Worm (Caenorhabditis elegans): ENCODE results near the gene polh-1.

polh-1 gene

DNA sequence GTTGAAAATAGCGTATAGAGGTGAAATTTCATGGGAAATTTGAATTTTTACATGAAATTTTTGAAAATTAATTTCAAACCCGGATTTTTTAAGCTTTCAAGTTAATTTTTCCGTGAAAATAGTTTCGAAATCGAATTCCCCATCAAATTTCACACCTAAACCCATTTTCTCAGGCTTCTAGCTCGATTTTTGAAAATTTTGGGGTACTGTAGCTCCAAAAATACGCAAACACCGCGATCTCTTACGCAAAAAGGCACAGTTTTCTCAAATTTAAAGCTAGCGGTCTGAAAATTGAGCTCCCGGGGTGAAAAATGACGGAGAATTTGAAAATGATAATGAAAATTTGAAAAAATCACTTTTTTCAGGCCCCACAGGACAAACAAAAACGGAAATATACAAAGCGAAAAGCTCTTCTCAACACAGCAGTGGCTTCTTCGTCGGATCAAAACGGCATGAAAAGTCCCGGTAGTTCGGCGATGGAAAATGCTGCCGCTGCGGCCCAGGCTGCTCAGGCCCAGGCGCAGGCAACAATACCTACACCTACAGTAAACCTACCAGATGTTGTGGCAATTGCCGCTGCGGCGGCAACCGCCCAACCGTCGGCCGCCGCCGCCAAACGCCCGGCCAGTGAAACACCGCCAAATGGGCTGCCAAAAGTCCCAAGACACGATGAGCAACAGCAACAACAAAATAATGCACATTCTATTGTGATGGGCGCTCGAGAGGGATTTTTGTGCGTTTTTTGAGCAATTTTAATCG is 21.1 kb downstream of the polh-1 start:
- TF ChIP-seq T22C8.4 (GFP tag; IDR thresholded peaks at IDR 0.05) (no peak), ref-1 (GFP tag; conservative IDR thresholded peaks at IDR 0.05) (no peak), flt-1 (GFP tag; IDR thresholded peaks at IDR 0.05) (no peak), med-1 (GFP tag; optimal IDR thresholded peaks at IDR 0.05; ENCODE audit: insufficient read depth) (no peak), klf-2 (GFP tag; conservative IDR thresholded peaks at IDR 0.05) (no peak), ztf-29 (GFP tag; IDR thresholded peaks at IDR 0.05) (no peak), tab-1 (GFP tag; IDR thresholded peaks at IDR 0.05) (no peak), cog-1 (tag; optimal IDR thresholded peaks at IDR 0.05) (no peak), ztf-23 (GFP tag; IDR thresholded peaks at IDR 0.05) (no peak)

DNA sequence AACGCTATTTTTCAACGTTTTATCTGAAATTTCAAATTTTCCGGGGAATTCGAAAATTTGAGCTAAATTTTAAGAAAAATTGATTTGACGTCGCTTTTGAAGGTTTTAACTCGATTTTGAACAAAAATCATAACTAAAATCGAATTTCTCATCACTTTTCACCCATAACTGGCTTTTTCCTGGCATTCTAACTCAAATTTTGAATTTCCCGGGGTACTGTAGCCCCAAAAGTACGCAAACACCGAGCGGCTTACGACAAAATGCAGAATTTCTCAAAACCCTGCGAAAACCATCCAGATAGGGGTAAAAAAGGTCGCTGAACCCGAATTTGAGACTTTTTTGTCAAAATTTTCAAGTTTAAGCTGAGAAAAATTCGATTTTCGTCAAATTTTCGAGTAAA is 22.8 kb downstream of the polh-1 start:
- no peak for TF ChIP-seq cog-1 (tag; optimal IDR thresholded peaks at IDR 0.05)
- TF ChIP-seq med-1 (GFP tag; optimal IDR thresholded peaks at IDR 0.05; ENCODE audit: insufficient read depth) = no peak
- no peak for TF ChIP-seq tab-1 (GFP tag; IDR thresholded peaks at IDR 0.05)
- no peak for TF ChIP-seq ztf-23 (GFP tag; IDR thresholded peaks at IDR 0.05)
- TF ChIP-seq ref-1 (GFP tag; conservative IDR thresholded peaks at IDR 0.05) = no peak
- TF ChIP-seq flt-1 (GFP tag; IDR thresholded peaks at IDR 0.05) = no peak
- TF ChIP-seq T22C8.4 (GFP tag; IDR thresholded peaks at IDR 0.05) = no peak
- TF ChIP-seq ztf-29 (GFP tag; IDR thresholded peaks at IDR 0.05) = no peak
- no peak for TF ChIP-seq klf-2 (GFP tag; conservative IDR thresholded peaks at IDR 0.05)

DNA sequence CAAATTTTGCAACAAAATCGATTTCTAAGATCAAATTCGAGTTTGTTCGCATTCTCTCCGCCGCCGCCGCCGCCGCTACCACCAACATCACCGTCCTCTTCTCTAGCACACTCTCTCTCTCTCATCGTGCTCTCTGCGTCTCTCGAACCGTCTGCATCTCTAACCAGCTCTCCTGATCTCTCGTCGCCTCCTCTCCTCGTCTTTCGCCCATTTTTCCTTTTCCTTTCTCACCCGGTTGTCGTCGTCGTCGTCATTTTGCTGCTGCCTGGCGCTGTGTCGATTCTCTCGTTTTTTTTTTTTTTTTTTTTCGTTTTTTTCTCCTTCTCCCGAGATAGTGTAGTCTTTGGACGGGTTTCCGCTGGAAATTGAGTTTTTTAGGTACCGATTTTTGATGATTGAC is 23.6 kb downstream of the polh-1 start:
- TF ChIP-seq med-1 (GFP tag; optimal IDR thresholded peaks at IDR 0.05; ENCODE audit: insufficient read depth) = no peak
- peak; percentile 64; the same call in 1 of the 2 replicates for TF ChIP-seq flt-1 (GFP tag; IDR thresholded peaks at IDR 0.05)
- TF ChIP-seq T22C8.4 (GFP tag; IDR thresholded peaks at IDR 0.05) = no peak
- peak; percentile 5 for TF ChIP-seq cog-1 (tag; optimal IDR thresholded peaks at IDR 0.05)
- TF ChIP-seq ztf-23 (GFP tag; IDR thresholded peaks at IDR 0.05) = no peak
- no peak for TF ChIP-seq ref-1 (GFP tag; conservative IDR thresholded peaks at IDR 0.05)

DNA sequence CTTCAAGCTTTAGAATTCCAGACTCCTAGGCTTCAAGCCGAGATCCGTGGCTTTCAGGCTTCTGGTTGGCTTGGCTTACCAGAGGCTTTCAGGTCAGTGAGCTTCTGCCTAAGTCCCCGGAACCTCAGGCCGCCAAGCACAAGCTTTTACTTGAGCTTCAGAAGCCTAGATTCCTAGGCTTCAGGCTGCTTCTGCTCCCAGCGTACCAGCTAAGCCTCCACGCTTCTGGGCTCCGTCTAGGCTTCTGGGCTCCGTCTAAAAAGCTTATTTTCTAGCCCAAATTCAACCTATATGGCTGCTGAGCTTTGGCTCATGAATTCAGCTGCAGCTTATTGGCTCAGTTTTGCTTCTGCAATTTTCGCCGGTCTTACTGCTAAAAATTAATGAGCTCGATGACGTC is 24.3 kb downstream of the polh-1 start:
- no peak for TF ChIP-seq ztf-29 (GFP tag; IDR thresholded peaks at IDR 0.05)
- no peak for TF ChIP-seq cog-1 (tag; optimal IDR thresholded peaks at IDR 0.05)
- TF ChIP-seq tab-1 (GFP tag; IDR thresholded peaks at IDR 0.05) = no peak
- no peak for TF ChIP-seq med-1 (GFP tag; optimal IDR thresholded peaks at IDR 0.05; ENCODE audit: insufficient read depth)
- no peak for TF ChIP-seq flt-1 (GFP tag; IDR thresholded peaks at IDR 0.05)
- TF ChIP-seq ztf-23 (GFP tag; IDR thresholded peaks at IDR 0.05) = no peak
- no peak for TF ChIP-seq klf-2 (GFP tag; conservative IDR thresholded peaks at IDR 0.05)
- TF ChIP-seq ref-1 (GFP tag; conservative IDR thresholded peaks at IDR 0.05) = no peak
- no peak for TF ChIP-seq T22C8.4 (GFP tag; IDR thresholded peaks at IDR 0.05)

DNA sequence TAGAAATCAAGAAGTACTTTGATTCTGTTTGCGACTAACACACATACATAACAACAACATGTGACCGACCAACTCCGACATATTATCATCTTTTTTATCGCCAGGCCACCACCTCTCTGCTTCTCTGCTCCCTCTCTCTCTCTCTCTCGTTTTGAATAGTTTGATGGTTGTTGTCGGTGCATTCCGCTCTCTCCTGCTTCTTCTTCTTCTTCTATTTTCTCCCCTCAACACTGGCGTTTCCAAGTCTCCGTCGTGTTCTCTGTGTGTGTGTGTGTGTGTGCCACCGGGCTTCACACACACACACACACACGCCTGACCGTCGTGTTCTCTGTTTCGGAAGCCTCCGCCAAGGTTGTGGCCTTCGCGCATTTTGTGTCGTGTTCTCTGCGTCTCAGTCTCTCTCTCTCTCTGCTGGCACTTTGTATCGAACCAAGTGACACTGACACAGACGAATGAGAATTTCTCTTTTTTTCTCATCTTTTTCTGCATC is 25.0 kb downstream of the polh-1 start:
- no peak for TF ChIP-seq ref-1 (GFP tag; conservative IDR thresholded peaks at IDR 0.05)
- TF ChIP-seq tab-1 (GFP tag; IDR thresholded peaks at IDR 0.05) = peak; percentile 14; the same call in 1 of the 2 replicates
- 0 out of 2 replicates have a peak, but pooled peaks have one; percentile 45 for TF ChIP-seq ztf-23 (GFP tag; IDR thresholded peaks at IDR 0.05)
- no peak for TF ChIP-seq med-1 (GFP tag; optimal IDR thresholded peaks at IDR 0.05; ENCODE audit: insufficient read depth)
- peak; percentile 75 for TF ChIP-seq flt-1 (GFP tag; IDR thresholded peaks at IDR 0.05)
- TF ChIP-seq cog-1 (tag; optimal IDR thresholded peaks at IDR 0.05) = peak; percentile 99
- peak; percentile 87 for TF ChIP-seq ztf-29 (GFP tag; IDR thresholded peaks at IDR 0.05)

DNA sequence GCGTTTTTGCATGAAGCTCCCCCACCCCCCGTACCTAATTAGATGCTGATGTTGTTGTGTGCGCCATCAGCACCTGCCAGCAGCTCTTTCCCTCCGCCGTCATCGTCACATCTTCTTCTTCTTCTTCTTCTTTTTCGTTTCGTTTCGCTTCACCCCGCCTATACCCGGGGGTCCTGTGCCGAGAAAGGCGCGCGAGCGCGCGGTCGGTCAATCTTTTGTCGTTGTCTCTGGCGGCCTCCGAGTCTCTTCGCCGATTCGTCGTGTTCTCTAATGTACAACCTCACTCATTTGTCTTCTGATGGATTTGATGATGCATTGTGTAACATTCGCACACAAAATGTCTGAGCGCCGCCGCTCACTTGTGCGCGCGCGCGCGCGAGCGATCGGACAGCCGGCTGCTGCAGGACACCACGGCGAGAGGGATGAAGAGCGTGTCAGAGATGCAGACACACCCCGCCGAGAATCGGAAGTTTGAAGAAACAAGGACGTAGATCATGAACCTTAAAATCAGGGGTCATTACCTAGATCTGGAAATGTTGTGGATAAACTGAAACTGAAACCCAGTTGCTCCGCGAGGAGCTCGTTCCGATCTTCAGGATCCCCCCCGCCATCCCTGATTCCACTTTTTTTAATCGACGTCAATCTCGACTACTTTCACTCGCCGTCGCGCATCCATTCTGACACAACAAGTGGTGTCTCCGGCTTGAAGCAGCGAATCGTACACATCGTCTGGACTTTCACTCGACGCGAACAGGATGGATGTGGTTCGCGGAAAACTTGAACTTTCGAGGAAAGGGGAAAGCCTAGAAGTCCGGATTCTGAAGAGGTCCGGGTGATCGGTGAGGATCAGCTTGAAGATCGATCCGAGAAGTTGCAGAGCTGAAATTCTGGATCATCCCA is 26.4 kb downstream of the polh-1 start:
- TF ChIP-seq flt-1 (GFP tag; IDR thresholded peaks at IDR 0.05) (peak; percentile 79), T22C8.4 (GFP tag; IDR thresholded peaks at IDR 0.05) (no peak), klf-2 (GFP tag; conservative IDR thresholded peaks at IDR 0.05) (no peak), cog-1 (tag; optimal IDR thresholded peaks at IDR 0.05) (peak; percentile 97), ref-1 (GFP tag; conservative IDR thresholded peaks at IDR 0.05) (no peak), tab-1 (GFP tag; IDR thresholded peaks at IDR 0.05) (peak; percentile 61; the same call in 1 of the 2 replicates), med-1 (GFP tag; optimal IDR thresholded peaks at IDR 0.05; ENCODE audit: insufficient read depth) (no peak), ztf-23 (GFP tag; IDR thresholded peaks at IDR 0.05) (0 out of 2 replicates have a peak, but pooled peaks have one; percentile 7), ztf-29 (GFP tag; IDR thresholded peaks at IDR 0.05) (peak; percentile 48; the same call in 1 of the 2 replicates)

DNA sequence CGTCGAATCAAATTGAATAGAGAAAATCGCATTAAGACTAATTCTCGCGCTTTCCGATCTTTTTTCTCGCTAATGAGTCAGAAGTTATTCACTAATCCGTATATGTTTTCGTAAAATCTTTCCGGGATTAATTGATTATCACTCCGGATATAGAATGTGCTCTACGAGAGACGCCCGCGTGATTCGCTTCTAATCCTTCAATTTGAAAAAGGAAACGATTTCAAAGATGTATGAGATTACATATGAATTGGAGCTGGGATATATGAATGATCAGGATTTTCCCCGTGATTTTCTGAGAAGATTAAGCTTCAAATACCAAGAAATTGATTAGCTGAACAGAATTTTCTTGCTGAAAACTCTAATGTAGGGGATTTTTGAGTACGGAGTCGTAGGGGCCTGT is 27.6 kb downstream of the polh-1 start:
- TF ChIP-seq klf-2 (GFP tag; conservative IDR thresholded peaks at IDR 0.05) = no peak

DNA sequence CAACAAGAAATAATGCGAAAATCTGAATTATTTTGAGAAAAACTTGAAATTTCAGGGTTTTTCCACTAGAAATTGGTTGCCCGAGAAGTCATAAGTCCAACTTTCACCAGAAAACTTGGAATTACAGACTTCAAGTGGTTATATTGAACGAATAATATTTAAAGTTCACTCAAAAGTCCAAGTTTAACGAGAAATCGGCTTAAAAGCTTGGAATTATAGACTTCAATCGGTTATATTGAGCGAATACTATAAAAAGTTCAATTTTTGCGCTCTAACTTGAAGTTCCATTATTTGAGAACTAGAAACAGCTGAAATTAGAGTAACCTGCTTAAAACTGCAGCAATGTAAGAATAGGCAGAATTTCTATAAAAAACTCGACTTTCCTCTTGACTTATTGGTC is 28.0 kb downstream of the polh-1 start:
- TF ChIP-seq T22C8.4 (GFP tag; IDR thresholded peaks at IDR 0.05) (no peak), klf-2 (GFP tag; conservative IDR thresholded peaks at IDR 0.05) (no peak), ztf-29 (GFP tag; IDR thresholded peaks at IDR 0.05) (no peak)

DNA sequence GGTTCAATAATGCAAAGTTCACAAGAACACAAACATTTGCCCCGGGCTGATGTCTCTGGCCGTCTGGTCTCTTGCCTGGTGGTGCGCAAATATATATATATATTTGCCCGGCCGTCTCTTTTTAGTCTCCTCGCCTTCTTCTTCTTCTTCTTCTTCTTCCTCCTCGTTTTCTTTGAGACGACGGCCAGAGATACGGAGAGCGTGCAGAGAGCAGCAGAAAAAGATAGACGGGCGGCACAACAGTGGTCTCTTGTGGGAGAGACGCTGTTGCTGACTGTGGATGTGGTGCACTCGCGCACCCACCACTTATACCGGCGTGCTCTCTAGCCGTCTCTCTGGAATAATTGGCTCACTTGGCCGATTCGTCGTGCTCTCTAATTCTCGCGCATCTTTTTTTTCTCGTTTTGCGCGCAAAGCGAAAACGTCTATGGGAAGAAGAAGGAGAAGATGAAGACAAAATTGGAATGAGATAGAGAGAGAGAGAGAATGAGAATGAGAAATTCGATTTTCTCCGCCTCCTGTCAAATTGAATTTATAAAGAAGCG is 28.9 kb downstream of the polh-1 start:
- TF ChIP-seq med-1 (GFP tag; optimal IDR thresholded peaks at IDR 0.05; ENCODE audit: insufficient read depth) = no peak
- peak; percentile 95 for TF ChIP-seq cog-1 (tag; optimal IDR thresholded peaks at IDR 0.05)
- no peak for TF ChIP-seq tab-1 (GFP tag; IDR thresholded peaks at IDR 0.05)
- TF ChIP-seq flt-1 (GFP tag; IDR thresholded peaks at IDR 0.05) = peak; percentile 63; the same call in 1 of the 2 replicates
- TF ChIP-seq klf-2 (GFP tag; conservative IDR thresholded peaks at IDR 0.05) = no peak

All from whole organism, midembryonic.